Worm (Caenorhabditis elegans) whole organism, L4/young adult: ENCODE measurements around the gene npr-13.
"Not testable (repeated sequence)": the region's sequence is repeated elsewhere in the genome, so short reads cannot be mapped to it uniquely, and the experiment has no call there.

Experiments
- W03F9.2 ChIP-seq: fragments of 150-350 bp; optimal IDR thresholded peaks from 2 replicates; lab custom pipeline; 2014; ENCODE audit warnings: missing biosample characterization, missing genetic modification characterization
- dao-5 ChIP-seq: sonication (generic microtip); optimal IDR thresholded peaks from 2 replicates; lab custom pipeline; 2016; ENCODE audit warnings: missing genotype, missing genetic modification characterization, moderate library complexity, missing compliant biosample characterization
- him-1 ChIP-seq: sonication (generic microtip); optimal IDR thresholded peaks from 2 replicates; lab custom pipeline; 2016; ENCODE audit warnings: missing genotype, missing genetic modification reagents, missing genetic modification characterization, missing compliant biosample characterization

The npr-13 gene

DNA sequence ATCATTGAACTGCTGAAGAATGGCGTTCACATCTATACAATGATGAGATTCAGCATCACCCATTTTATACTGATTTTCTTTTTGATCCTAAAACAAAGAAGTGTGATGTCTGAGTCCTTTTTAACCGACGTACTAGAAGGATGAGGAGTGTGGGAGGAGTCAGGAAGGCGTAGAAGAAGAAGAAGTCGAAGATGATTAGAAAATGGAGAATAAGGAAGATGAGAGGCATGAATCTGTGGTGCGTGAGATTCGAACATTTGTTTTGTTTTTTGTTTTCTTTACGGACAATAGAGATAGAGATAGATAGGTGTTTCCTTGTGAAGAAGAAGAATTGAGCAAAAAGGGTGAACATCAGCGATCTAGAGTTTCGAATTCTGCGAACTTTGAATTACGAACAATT lies at the start of gene npr-13:
Gene npr-13 (minus strand): TSS at position 101 of the 400 bp plus-strand sequence.
- TF ChIP-seq W03F9.2 = no peak
- TF ChIP-seq dao-5 (tag; lab: Kevin White, UChicago) = no peak
- no peak for TF ChIP-seq him-1 (tag; lab: Kevin White, UChicago)

DNA sequence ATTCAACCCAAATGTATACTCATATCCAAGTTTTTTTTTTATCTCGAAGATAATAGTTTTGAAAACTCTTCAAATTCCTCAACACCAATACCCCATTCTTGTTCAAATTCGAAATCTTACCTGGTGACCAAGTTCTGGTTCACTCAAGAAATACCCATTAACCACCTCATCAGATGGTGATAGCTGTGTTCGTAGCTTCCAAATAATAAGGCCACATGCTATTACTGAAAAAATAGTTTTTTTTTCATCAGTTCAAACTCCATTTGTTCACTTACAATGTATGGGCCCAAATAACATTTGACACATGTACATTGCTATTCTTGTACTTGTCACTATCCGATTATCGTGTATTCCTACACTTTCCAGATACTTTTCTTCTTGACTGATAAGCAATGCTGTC lies 49.0 kb upstream of the npr-13 start:
- TF ChIP-seq W03F9.2 (no peak), dao-5 (tag; lab: Kevin White, UChicago) (no peak), him-1 (tag; lab: Kevin White, UChicago) (no peak)

DNA sequence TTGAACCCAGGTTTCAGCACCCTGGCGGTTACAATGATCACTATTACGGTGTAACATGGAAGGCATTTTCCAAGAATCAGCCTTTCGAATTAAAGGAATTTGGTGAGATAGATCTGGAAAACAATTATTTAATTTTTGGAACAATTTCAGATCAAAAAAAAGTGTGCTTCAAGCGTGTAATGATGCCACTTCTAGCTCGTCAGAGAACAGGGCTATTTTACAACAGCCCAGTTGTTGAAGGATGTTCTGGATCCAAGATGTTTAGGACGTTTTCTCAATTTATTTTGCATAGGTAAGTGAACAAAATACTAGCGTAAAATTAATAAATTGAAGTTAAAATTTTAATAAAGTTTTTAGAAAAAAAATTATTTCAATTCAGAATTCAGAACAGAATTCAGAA lies 42.5 kb upstream of the npr-13 start:
- TF ChIP-seq W03F9.2 (no peak), him-1 (tag; lab: Kevin White, UChicago) (no peak), dao-5 (tag; lab: Kevin White, UChicago) (no peak)

DNA sequence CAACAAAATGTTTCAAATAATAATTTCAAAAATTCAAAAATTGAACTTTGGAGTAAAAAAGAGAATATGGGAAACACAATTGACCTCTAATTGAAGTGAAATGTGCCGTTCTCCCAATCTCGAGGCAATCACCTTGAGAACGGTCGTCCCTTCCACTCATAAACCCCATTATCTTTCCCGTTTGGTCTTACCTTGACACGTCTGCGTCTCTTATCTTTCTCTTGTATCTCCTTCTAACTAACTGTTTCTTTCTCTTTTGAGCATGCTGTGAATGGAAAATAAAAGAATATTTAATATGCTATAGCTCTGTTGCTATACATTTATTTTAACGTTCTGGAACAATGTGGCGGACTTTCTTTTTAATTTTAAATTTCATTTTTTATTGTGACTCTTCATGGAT lies 41.1 kb upstream of the npr-13 start, which contains the start of gene H12D21.10:
Gene H12D21.10 (plus strand): TSS at position 260 of the 400 bp plus-strand sequence.
- no peak for TF ChIP-seq dao-5 (tag; lab: Kevin White, UChicago)
- TF ChIP-seq W03F9.2 = no peak
- TF ChIP-seq him-1 (tag; lab: Kevin White, UChicago) = no peak

DNA sequence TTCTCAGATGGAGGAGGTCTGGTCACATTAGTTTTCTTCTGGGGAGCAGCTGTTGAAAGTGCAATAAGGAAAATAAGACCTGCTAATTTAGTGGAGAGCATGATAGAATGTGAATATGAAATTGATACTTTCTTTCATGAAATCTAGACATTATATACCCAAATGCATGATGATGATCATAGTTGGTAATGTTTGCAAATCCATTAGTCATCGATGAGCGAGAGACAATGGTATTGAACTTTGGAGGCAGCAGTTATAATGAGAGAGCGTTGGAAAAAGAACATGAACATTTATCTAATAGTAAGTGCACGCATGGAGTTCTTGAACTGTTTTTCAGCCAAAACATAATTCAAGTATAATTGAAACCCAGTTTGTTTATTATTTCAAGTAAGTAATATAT lies 39.3 kb upstream of the npr-13 start, which contains the start of gene H12D21.6:
Gene H12D21.6 (minus strand): TSS at position 101 of the 400 bp plus-strand sequence.
- TF ChIP-seq dao-5 (tag; lab: Kevin White, UChicago) = no peak
- no peak for TF ChIP-seq W03F9.2
- TF ChIP-seq him-1 (tag; lab: Kevin White, UChicago) = no peak

DNA sequence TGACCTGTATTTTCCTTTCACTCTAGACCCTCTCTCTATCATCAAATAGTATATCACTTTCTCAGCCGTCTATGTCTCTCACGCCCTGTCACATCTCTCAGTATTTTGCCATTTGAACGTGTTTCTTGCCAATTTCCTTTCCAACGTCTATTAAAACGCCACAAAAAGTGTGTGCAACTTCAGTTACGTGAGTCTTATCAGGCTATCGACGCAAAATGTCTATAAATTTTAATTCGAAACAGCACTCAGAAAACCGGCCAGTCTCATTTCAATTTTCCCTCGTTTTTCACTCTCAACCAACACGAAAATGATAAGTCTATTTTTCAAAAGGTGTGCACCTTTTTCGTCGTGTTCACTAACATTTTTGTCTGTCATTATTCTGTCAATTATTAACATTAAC lies 37.2 kb upstream of the npr-13 start, which contains the start of gene mpst-3:
Gene mpst-3 (plus strand): TSS at position 91 of the 400 bp plus-strand sequence.
- no peak for TF ChIP-seq dao-5 (tag; lab: Kevin White, UChicago)
- TF ChIP-seq W03F9.2 = no peak
- no peak for TF ChIP-seq him-1 (tag; lab: Kevin White, UChicago)

DNA sequence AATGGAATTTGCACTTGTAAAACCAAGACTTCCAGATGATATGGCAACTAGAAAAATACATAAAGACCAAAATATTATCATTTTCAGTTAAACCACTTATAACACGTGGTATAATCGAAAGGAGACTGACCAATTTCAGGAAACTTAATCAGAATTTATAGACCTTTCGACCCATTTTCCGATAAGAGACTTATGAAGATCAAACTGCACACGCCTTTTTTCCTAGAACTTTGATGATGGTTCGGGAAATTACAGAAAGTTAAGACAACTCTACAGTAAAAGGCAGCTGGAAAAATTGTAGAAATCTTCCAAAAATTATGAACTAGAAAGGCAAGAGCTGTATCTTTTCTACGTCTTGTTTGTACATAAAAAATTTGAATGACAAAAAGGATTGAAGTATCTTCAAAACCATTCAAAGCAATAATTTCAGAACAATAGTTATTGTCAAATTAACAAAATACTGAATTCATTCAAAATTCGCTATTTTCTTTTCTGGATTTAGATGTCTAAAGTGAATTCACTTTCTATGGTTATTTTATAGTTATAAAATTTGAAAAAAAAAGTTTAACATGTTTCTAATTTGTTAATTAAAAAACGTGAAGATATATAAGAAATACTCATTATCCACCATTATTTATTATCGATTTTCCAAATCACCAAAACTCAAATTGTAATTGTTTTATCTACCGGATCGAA lies 35.1 kb upstream of the npr-13 start, which contains the start of the genes mpst-2 and H12D21.5:
Gene mpst-2 (minus strand): TSS at position 101 of the 696 bp plus-strand sequence.
Gene H12D21.5 (plus strand): TSS at position 646 of the 696 bp plus-strand sequence.
- TF ChIP-seq him-1 (tag; lab: Kevin White, UChicago) (no peak), dao-5 (tag; lab: Kevin White, UChicago) (no peak), W03F9.2 (no peak)

DNA sequence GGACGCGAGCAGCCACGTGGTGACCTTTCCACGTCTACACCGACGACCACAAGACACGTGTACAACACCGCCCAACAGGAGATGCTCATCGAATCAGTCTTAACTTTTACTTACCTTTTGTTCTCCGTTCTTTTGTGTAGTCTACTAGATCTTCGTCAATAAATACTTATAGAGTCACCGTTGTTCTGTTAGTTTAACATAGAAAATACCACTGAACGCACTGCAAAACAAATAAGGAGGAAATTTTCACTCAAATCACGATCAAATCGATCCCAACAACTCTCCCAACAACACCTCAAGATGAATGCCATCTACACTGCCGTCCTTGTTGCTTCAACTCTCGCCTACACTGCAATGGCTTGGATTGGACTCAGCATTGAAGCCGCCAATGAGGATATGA lies 32.4 kb upstream of the npr-13 start, which contains the start of gene nspa-2:
Gene nspa-2 (plus strand): TSS at position 301 of the 400 bp plus-strand sequence.
- not testable (repeated sequence) for TF ChIP-seq W03F9.2; him-1 (tag; lab: Kevin White, UChicago); dao-5 (tag; lab: Kevin White, UChicago)

DNA sequence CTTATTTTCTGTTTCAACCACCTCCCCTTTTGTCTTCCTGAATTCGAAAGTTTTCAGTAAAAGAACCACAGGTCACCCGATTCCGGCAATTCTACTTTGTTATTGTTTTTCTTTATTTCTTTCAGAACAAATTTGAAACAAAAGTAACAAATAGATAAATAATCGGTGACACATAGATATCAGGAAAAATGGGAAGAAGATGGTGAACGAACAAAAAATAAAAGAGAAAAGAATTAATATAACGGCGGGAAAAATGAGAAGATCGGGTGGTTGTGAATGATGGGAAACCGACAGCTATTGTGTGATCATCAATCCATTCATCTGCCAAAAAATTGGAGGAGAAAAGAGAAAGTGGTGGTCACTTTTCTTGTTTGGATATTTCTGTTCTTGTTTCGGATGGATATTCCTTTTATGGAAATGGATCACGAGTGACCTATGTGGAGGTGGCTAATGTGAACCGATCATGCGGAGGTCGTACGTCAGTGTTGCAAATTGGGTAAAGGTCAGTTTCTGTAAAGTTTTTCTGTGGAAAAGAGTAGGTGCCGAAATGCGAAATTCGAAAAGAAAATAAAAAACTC lies 18.9 kb upstream of the npr-13 start:
- no peak for TF ChIP-seq W03F9.2
- no peak for TF ChIP-seq dao-5 (tag; lab: Kevin White, UChicago)
- no peak for TF ChIP-seq him-1 (tag; lab: Kevin White, UChicago)

DNA sequence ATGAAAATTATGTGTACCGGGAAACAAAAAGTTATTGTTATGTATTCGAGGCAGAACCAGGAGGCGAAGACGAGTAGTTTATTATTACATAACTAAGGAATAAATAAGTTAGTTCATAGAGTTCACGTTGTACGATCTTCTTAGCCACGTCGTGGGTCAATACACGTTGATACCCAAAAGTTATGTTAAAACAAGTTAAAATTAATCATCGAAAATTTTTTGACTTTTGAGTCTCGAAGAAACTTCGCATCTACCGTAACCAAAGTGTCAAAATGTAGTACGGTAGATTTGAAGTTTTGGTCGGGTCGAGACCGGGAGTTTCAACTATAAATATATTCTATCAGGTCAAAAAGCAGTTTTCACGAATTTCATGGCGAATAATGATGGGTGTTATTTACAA lies 18.3 kb upstream of the npr-13 start, which contains the start of gene ZC412.10:
Gene ZC412.10 (minus strand): TSS at position 101 of the 400 bp plus-strand sequence.
- TF ChIP-seq W03F9.2; him-1 (tag; lab: Kevin White, UChicago); dao-5 (tag; lab: Kevin White, UChicago): not testable (repeated sequence)

DNA sequence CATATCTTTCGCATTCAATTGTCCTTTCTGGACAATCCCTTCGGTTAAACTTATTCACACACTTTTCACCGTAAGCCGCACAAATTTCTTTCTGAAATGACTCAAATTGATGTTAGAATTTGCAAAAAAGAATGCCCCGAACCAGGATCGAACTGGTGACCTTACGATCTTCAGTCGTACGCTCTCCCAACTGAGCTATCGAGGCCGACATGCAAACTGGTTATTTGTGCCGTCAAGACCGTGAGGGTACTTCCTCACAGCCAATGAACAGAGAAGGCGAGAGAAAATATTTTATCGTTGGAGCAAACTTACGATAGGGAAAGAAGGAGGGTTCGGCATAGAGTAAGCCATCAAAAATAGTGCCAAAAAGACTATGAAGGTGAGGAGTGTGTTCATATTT lies 17.9 kb upstream of the npr-13 start:
- no peak for TF ChIP-seq him-1 (tag; lab: Kevin White, UChicago)
- TF ChIP-seq W03F9.2 = no peak
- TF ChIP-seq dao-5 (tag; lab: Kevin White, UChicago) = no peak

DNA sequence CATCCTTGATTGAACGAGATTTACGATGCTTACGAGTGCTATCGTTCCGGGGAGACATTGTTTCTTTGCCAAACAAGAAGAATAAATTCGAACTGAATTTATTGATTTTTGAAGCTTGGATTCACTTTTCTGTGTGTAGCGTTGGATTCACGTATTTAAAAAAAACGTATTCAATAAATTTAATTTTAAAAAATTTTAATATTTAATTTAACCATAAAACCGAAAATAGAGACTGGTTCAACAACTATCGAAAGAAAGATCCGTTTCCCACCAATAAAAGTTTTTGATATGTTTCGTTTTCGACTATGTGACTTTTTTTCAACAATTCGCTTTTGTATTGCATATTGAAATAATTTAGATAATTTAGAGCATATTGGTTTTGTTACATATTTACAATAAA lies 17.0 kb upstream of the npr-13 start, which contains the start of gene ZC412.5:
Gene ZC412.5 (minus strand): TSS at position 101 of the 400 bp plus-strand sequence.
- TF ChIP-seq dao-5 (tag; lab: Kevin White, UChicago) (no peak), him-1 (tag; lab: Kevin White, UChicago) (no peak), W03F9.2 (no peak)

DNA sequence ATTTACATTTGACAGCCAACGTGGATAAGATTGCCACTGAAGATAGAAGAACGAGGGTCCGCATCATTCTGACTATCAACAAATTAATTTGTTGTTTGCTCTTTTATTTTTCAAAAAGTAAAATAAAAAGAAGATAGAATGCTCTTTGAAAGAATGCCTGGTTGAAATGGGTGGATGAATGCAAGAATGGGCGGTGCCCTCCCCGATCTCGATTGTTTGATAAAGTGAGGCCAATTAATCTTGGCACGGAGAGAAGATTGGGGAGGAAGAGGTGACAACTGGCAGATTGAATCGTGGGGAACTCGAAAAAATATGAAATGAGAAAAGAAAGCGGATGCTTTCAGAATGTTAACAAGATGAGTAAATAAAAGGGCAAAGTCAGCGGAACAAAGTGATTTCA lies 13.0 kb upstream of the npr-13 start, which contains the start of gene ZC412.3:
Gene ZC412.3 (minus strand): TSS at position 183 of the 400 bp plus-strand sequence.
- TF ChIP-seq him-1 (tag; lab: Kevin White, UChicago) = no peak
- no peak for TF ChIP-seq dao-5 (tag; lab: Kevin White, UChicago)
- no peak for TF ChIP-seq W03F9.2

DNA sequence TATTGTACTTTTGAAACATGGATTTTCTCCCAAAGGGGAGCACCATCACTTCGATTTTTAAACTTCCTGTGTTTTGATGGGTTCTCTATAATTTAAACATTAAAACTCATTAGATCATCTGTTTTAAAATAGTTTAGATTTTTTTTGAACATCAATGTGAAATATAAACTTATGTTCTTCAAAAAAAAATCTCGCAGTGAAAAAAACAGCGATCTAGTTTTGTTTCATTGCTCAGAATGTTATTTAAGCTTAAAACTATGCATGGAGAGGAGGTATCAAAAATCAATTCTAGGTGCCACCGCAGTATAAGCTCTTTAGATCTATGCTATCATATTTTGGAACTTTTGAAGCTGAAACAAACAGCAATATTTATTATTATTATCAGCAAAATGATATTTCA lies 9.8 kb upstream of the npr-13 start, which contains the start of gene gcy-14:
Gene gcy-14 (minus strand): TSS at position 101 of the 400 bp plus-strand sequence.
- no peak for TF ChIP-seq W03F9.2
- TF ChIP-seq him-1 (tag; lab: Kevin White, UChicago) = no peak
- TF ChIP-seq dao-5 (tag; lab: Kevin White, UChicago) = no peak
